Fruit fly (Drosophila melanogaster) whole organism, embryonic: Measurements from ENCODE around the gene Oatp30B.

ENCODE experiments used
- Ada2b ChIP-seq: fragments of 200-800 bp; sonication (Bioruptor generic); IDR thresholded peaks from 2 replicates; pipeline ENCODE4 v1.3.6; 2022; ENCODE audit warnings: missing biosample characterization, missing genetic modification characterization
- Atf6 ChIP-seq: fragments of 200-800 bp; sonication (Bioruptor generic); IDR thresholded peaks from 2 replicates; pipeline ENCODE4 v1.3.6; 2022; ENCODE audit warnings: missing biosample characterization, missing genetic modification characterization
- CG10321 ChIP-seq: fragments of 200-800 bp; sonication (Bioruptor generic); IDR thresholded peaks from 2 replicates; pipeline ENCODE4 v1.3.6; 2022; ENCODE audit warnings: missing biosample characterization, missing genetic modification characterization
- CG11093 ChIP-seq: fragments of 200-800 bp; sonication (Bioruptor generic); IDR thresholded peaks from 3 replicates; pipeline ENCODE4 v1.3.6; 2022; ENCODE audit warnings: missing biosample characterization, missing genetic modification characterization
- CG11247 ChIP-seq: fragments of 200-800 bp; sonication (Bioruptor generic); IDR thresholded peaks from 2 replicates; pipeline ENCODE4 v1.3.6; 2022; ENCODE audit warnings: missing biosample characterization, missing genetic modification characterization
- CG11695 ChIP-seq: fragments of 200-800 bp; sonication (Bioruptor generic); IDR thresholded peaks from 3 replicates; pipeline ENCODE4 v1.3.6; 2022; ENCODE audit warnings: missing biosample characterization, missing genetic modification characterization
- CG12942 ChIP-seq: fragments of 200-800 bp; sonication (Bioruptor generic); optimal IDR thresholded peaks from 3 replicates; lab custom pipeline; 2016; ENCODE audit warnings: missing biosample characterization, missing genetic modification characterization
- CG14014 ChIP-seq: fragments of 200-800 bp; sonication (Bioruptor generic); IDR thresholded peaks from 2 replicates; pipeline ENCODE4 v1.3.6; 2022; ENCODE audit warnings: missing biosample characterization, missing genetic modification characterization
- CG1529 ChIP-seq: fragments of 200-800 bp; sonication (Bioruptor generic); optimal IDR thresholded peaks from 3 replicates; lab custom pipeline; 2018; ENCODE audit warnings: missing biosample characterization, missing genetic modification characterization
- CG15601 ChIP-seq: fragments of 200-800 bp; sonication (Bioruptor generic); optimal IDR thresholded peaks from 3 replicates; lab custom pipeline; 2019; ENCODE audit warnings: missing biosample characterization, mild to moderate bottlenecking, missing genetic modification characterization, moderate library complexity
- CG1603 ChIP-seq: fragments of 200-800 bp; sonication (Bioruptor generic); optimal IDR thresholded peaks from 2 replicates; lab custom pipeline; 2019; ENCODE audit warnings: missing biosample characterization, mild to moderate bottlenecking, missing genetic modification characterization, moderate library complexity
- CG17328 ChIP-seq: fragments of 200-800 bp; sonication (Bioruptor generic); IDR thresholded peaks from 2 replicates; pipeline ENCODE4 v1.3.6; 2022; ENCODE audit warnings: missing biosample characterization, missing genetic modification characterization
- CG17359 ChIP-seq: fragments of 200-800 bp; sonication (Bioruptor generic); optimal IDR thresholded peaks from 3 replicates; lab custom pipeline; 2018; ENCODE audit warnings: missing biosample characterization, mild to moderate bottlenecking, missing genetic modification characterization, moderate library complexity
- CG31388 ChIP-seq: fragments of 200-800 bp; sonication (Bioruptor generic); optimal IDR thresholded peaks from 2 replicates; lab custom pipeline; 2016; ENCODE audit warnings: missing biosample characterization, missing genetic modification characterization
- CG33213 ChIP-seq: fragments of 200-800 bp; sonication (Bioruptor generic); optimal IDR thresholded peaks from 3 replicates; lab custom pipeline; 2016; ENCODE audit warnings: missing biosample characterization, missing genetic modification characterization
- CG34422 ChIP-seq: fragments of 200-800 bp; sonication (Bioruptor generic); IDR thresholded peaks from 3 replicates; pipeline ENCODE4 v1.3.6; 2022; ENCODE audit warnings: missing biosample characterization, missing genetic modification characterization
- CG3726 ChIP-seq: fragments of 200-800 bp; sonication (Bioruptor generic); IDR thresholded peaks from 3 replicates; pipeline ENCODE4, ENCODE4 v1.3.6; 2022; ENCODE audit warnings: missing biosample characterization, missing genetic modification characterization
- CG6272 ChIP-seq: fragments of 200-800 bp; sonication (Bioruptor generic); IDR thresholded peaks from 2 replicates; pipeline ENCODE4 v1.3.6; 2022; ENCODE audit warnings: missing biosample characterization, missing genetic modification characterization
- CG7271 ChIP-seq: fragments of 200-800 bp; sonication (Bioruptor generic); optimal IDR thresholded peaks from 2 replicates; lab custom pipeline; 2018; ENCODE audit warnings: missing biosample characterization, mild to moderate bottlenecking, missing genetic modification characterization, moderate library complexity
- CG8765 ChIP-seq: fragments of 200-800 bp; sonication (Bioruptor generic); IDR thresholded peaks from 2 replicates; pipeline ENCODE4 v1.3.6; 2022; ENCODE audit warnings: missing biosample characterization, missing genetic modification characterization
- CG8924 ChIP-seq: fragments of 200-800 bp; optimal IDR thresholded peaks from 3 replicates; lab custom pipeline; 2019; ENCODE audit warnings: missing biosample characterization, mild to moderate bottlenecking, missing genetic modification characterization, moderate library complexity
- CG9932 ChIP-seq: fragments of 200-800 bp; sonication (Bioruptor generic); IDR thresholded peaks from 2 replicates; pipeline ENCODE4 v1.3.6; 2022; ENCODE audit warnings: missing biosample characterization, missing genetic modification characterization
- D19A ChIP-seq: fragments of 200-800 bp; optimal IDR thresholded peaks from 3 replicates; lab custom pipeline; 2019; ENCODE audit warnings: missing biosample characterization, mild to moderate bottlenecking, missing genetic modification characterization, moderate library complexity
- E2f1 ChIP-seq: fragments of 200-800 bp; sonication (Bioruptor generic); IDR thresholded peaks from 2 replicates; pipeline ENCODE4 v1.3.6; 2022; ENCODE audit warnings: missing biosample characterization, missing genetic modification characterization
- Elba2 ChIP-seq: fragments of 200-800 bp; sonication (Bioruptor generic); optimal IDR thresholded peaks from 3 replicates; lab custom pipeline; 2016; ENCODE audit warnings: missing biosample characterization, missing genetic modification characterization
- H2.0 ChIP-seq: fragments of 200-800 bp; sonication (Bioruptor generic); IDR thresholded peaks from 2 replicates; pipeline ENCODE4 v1.3.6; 2022; ENCODE audit warnings: missing biosample characterization, missing genetic modification characterization
- HLH54F ChIP-seq: fragments of 200-800 bp; sonication (Bioruptor generic); optimal IDR thresholded peaks from 3 replicates; lab custom pipeline; 2016; ENCODE audit warnings: missing biosample characterization, missing genetic modification characterization
- HmgZ ChIP-seq: fragments of 200-800 bp; sonication (Bioruptor generic); optimal IDR thresholded peaks from 2 replicates; lab custom pipeline; 2018; ENCODE audit warnings: missing biosample characterization, mild to moderate bottlenecking, missing genetic modification characterization
- Jarid2 ChIP-seq: fragments of 200-800 bp; sonication (Bioruptor generic); optimal IDR thresholded peaks from 3 replicates; lab custom pipeline; 2017; ENCODE audit warnings: mild to moderate bottlenecking, missing biosample characterization, missing genetic modification reagents, missing genetic modification characterization
- Pdp1 ChIP-seq, 2 experiments: fragments of 200-800 bp; sonication (Bioruptor generic); optimal IDR thresholded peaks; 3 replicates each; lab custom pipeline; 2016; ENCODE audit warnings: missing biosample characterization in 2 of 2, missing genetic modification characterization in 2 of 2, mild to moderate bottlenecking in 1 of 2, moderate library complexity in 1 of 2
- Rx ChIP-seq: fragments of 200-800 bp; sonication (Bioruptor generic); IDR thresholded peaks from 2 replicates; pipeline ENCODE4 v1.3.6; 2022; ENCODE audit warnings: missing biosample characterization, missing genetic modification characterization
- Sox100B ChIP-seq: fragments of 200-800 bp; sonication (Bioruptor generic); optimal IDR thresholded peaks from 3 replicates; lab custom pipeline; 2018; ENCODE audit warnings: missing biosample characterization, mild to moderate bottlenecking, missing genetic modification characterization
- Spps ChIP-seq: fragments of 200-800 bp; sonication (Bioruptor generic); optimal IDR thresholded peaks from 2 replicates; lab custom pipeline; 2018; ENCODE audit warnings: missing biosample characterization, mild to moderate bottlenecking, missing genetic modification characterization
- TFAM ChIP-seq: fragments of 200-800 bp; sonication (Bioruptor generic); optimal IDR thresholded peaks from 2 replicates; lab custom pipeline; 2017; ENCODE audit warnings: missing biosample characterization, missing genetic modification characterization, inconsistent platforms
- btn ChIP-seq: fragments of 200-800 bp; sonication (Bioruptor generic); optimal IDR thresholded peaks from 2 replicates; lab custom pipeline; 2016; ENCODE audit warnings: missing biosample characterization, missing genetic modification characterization
- cad ChIP-seq: fragments of >200 bp; optimal IDR thresholded peaks from 2 replicates; lab custom pipeline; 2017; ENCODE audit warnings: missing biosample characterization, missing genetic modification characterization
- cato ChIP-seq: fragments of 200-800 bp; sonication (Bioruptor generic); optimal IDR thresholded peaks from 2 replicates; lab custom pipeline; 2016; ENCODE audit warnings: missing biosample characterization, missing genetic modification characterization, borderline replicate concordance
- chn ChIP-seq: fragments of 200-800 bp; sonication (Bioruptor generic); optimal IDR thresholded peaks from 2 replicates; lab custom pipeline; 2016; ENCODE audit warnings: missing biosample characterization, missing genetic modification characterization
- ci ChIP-seq: fragments of 200-800 bp; sonication (Bioruptor generic); IDR thresholded peaks from 3 replicates; pipeline ENCODE4 v1.3.6; 2022; ENCODE audit warnings: missing biosample characterization, missing genetic modification characterization
- dm ChIP-seq: fragments of 200-800 bp; sonication (Bioruptor generic); optimal IDR thresholded peaks from 3 replicates; lab custom pipeline; 2016; ENCODE audit warnings: missing biosample characterization, missing genetic modification characterization
- exex ChIP-seq: fragments of 200-800 bp; sonication (Bioruptor generic); optimal IDR thresholded peaks from 4 replicates; lab custom pipeline; 2018; ENCODE audit warnings: missing biosample characterization, mild to moderate bottlenecking, missing genetic modification characterization, moderate library complexity
- insv ChIP-seq, 2 experiments: fragments of 200-800 bp; sonication (Bioruptor generic); optimal IDR thresholded peaks; 3 replicates each; lab custom pipeline; 2016 to 2018; ENCODE audit warnings: missing biosample characterization in 2 of 2, missing genetic modification characterization in 2 of 2
- inv ChIP-seq: fragments of 200-800 bp; sonication (Bioruptor generic); IDR thresholded peaks from 2 replicates; pipeline ENCODE4 v1.3.6; 2022; ENCODE audit warnings: missing biosample characterization, missing genetic modification characterization; ENCODE audit not compliant: partially characterized antibody
- ken ChIP-seq: fragments of 200-800 bp; sonication (Bioruptor generic); IDR thresholded peaks from 3 replicates; pipeline ENCODE4 v1.3.6; 2022; ENCODE audit warnings: missing biosample characterization, missing genetic modification characterization
- pros ChIP-seq: fragments of 200-800 bp; sonication (Bioruptor generic); optimal IDR thresholded peaks from 3 replicates; lab custom pipeline; 2019; ENCODE audit warnings: missing biosample characterization, mild to moderate bottlenecking, missing genetic modification characterization, moderate library complexity
- rib ChIP-seq: fragments of 200-800 bp; sonication (Bioruptor generic); IDR thresholded peaks from 2 replicates; pipeline ENCODE4 v1.3.6; 2022; ENCODE audit warnings: missing biosample characterization, missing genetic modification characterization
- sc ChIP-seq, 3 experiments: fragments of >200 bp in 2 of 3; fragments of 200-800 bp in 1 of 3; sonication (Bioruptor generic) in 1 of 3; optimal IDR thresholded peaks; 2 replicates in 2 of 3; 3 replicates in 1 of 3; lab custom pipeline; 2017; ENCODE audit warnings: mild to moderate bottlenecking in 1 of 3, missing biosample characterization in 1 of 3, missing genetic modification characterization in 1 of 3, missing genetic modification reagents in 1 of 3
- shn ChIP-seq: fragments of 200-800 bp; sonication (Bioruptor generic); optimal IDR thresholded peaks from 3 replicates; lab custom pipeline; 2016; ENCODE audit warnings: missing biosample characterization, missing genetic modification characterization
- sob ChIP-seq: fragments of 200-800 bp; sonication (Bioruptor generic); IDR thresholded peaks from 2 replicates; pipeline ENCODE4 v1.3.6; 2022; ENCODE audit warnings: missing biosample characterization, missing genetic modification characterization
- tap ChIP-seq: fragments of 200-800 bp; optimal IDR thresholded peaks from 3 replicates; lab custom pipeline; 2019; ENCODE audit warnings: missing biosample characterization, mild to moderate bottlenecking, missing genetic modification characterization, moderate library complexity
- usp ChIP-seq: fragments of >200 bp; optimal IDR thresholded peaks from 2 replicates; lab custom pipeline; 2017; ENCODE audit warnings: missing biosample characterization, missing genetic modification characterization

Oatp30B gene

DNA sequence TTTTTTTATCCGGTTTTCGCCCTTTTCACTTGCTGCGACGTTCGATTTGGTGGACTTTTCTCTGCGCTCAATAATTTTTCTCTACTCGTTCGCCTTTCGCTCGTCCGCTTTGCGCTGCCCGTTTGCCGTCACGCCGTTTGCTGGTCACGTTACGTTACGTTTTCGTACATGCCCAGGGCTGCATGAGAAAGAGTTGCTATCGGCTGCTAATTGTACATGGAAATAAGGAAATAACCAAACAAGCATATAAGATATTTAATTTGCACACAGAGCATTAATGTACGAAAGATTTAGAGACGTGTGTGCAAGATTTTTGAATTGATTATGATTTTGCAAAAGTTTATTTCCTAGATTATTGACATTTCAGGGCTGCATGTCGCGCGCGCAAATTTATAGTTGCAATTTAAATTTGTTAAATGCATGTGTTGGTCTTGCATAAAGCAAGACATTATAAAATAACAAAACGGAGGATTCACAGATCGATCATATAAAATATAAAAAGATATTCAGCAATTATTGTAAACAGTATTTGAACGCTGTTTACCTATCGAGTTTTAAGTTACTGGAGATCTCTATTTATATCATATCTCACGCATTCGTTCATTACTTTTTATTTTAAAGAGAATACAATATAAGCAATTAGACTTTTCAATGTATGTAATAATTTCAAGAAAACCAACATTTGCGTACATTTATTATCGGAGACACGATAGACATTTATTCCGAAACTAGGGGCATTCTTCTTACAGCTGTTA, 26.2 kb upstream of the Oatp30B start, which contains the start of gene Gdi (continued):
- TF ChIP-seq HmgZ (tag; lab: Kevin White, UChicago) (no peak), ken (GFP tag; lab: Robert Waterston, UW) (no peak), Jarid2 (GFP tag; lab: Kevin White, UChicago) (no peak), CG10321 (GFP tag; lab: Robert Waterston, UW) (no peak), insv (GFP tag; optimal IDR thresholded peaks at IDR 0.05; lab: Kevin White, UChicago) (no peak), Sox100B (no peak), CG9932 (GFP tag; lab: Robert Waterston, UW) (peak; percentile 72), Ada2b (GFP tag; lab: Robert Waterston, UW) (no peak), CG1529 (no peak), pros (GFP tag; lab: Kevin White, UChicago) (no peak), Rx (GFP tag; lab: Robert Waterston, UW) (peak; percentile 45), CG11093 (GFP tag; lab: Robert Waterston, UW) (no peak), Elba2 (GFP tag; lab: Kevin White, UChicago) (peak; percentile 34), H2.0 (GFP tag; lab: Robert Waterston, UW) (no peak), CG8765 (GFP tag; lab: Robert Waterston, UW) (no peak), tap (no peak), Atf6 (0 out of 2 replicates have a peak, but pooled peaks have one; percentile 35), cato (GFP tag; lab: Kevin White, UChicago) (no peak), btn (no peak), rib (GFP tag; lab: Robert Waterston, UW) (no peak), dm (no peak), CG11247 (GFP tag; lab: Robert Waterston, UW) (no peak), sc (optimal IDR thresholded peaks at IDR 0.05; lab: Kevin White, UChicago) (no peak), sc (GFP tag; optimal IDR thresholded peaks at IDR 0.05; lab: Kevin White, UChicago) (no peak), E2f1 (GFP tag; lab: Robert Waterston, UW) (no peak), CG14014 (GFP tag; lab: Robert Waterston, UW) (peak; percentile 26; the same call in 1 of the 2 replicates), CG7271 (no peak), D19A (tag; lab: Kevin White, UChicago) (no peak), CG17328 (GFP tag; lab: Robert Waterston, UW) (no peak), inv (GFP tag; lab: Robert Waterston, UW) (no peak), usp (no peak), CG17359 (no peak), CG12942 (no peak), HLH54F (GFP tag; lab: Kevin White, UChicago) (peak; percentile 49), CG3726 (GFP tag; lab: Robert Waterston, UW) (no peak), ci (GFP tag; lab: Robert Waterston, UW) (no peak), CG33213 (GFP tag; lab: Kevin White, UChicago) (peak; percentile 2), chn (GFP tag; lab: Kevin White, UChicago) (peak; percentile 31), CG6272 (no peak), cad (GFP tag; lab: Kevin White, UChicago) (no peak), shn (GFP tag; lab: Kevin White, UChicago) (peak; percentile 11), CG1603 (tag; lab: Kevin White, UChicago) (peak; percentile 65), TFAM (no peak), Pdp1 (GFP tag; optimal IDR thresholded peaks at IDR 0.05; lab: Kevin White, UChicago) (peak in 1 of 2 experiments; percentile 33), exex (tag; lab: Kevin White, UChicago) (no peak), CG8924 (tag; lab: Kevin White, UChicago) (no peak), CG15601 (no peak), CG31388 (GFP tag; lab: Kevin White, UChicago) (no peak), sob (peak; percentile 49; the same call in 1 of the 2 replicates), Spps (tag; lab: Kevin White, UChicago) (no peak), CG34422 (GFP tag; lab: Robert Waterston, UW) (no peak), CG11695 (GFP tag; lab: Robert Waterston, UW) (no peak)
